Worm (Caenorhabditis elegans): ENCODE measurements around the gene sws-1.
"Not testable (repeated sequence)": the region's sequence is repeated elsewhere in the genome, so short reads cannot be mapped to it uniquely, and the experiment has no call there.

sws-1 gene

DNA sequence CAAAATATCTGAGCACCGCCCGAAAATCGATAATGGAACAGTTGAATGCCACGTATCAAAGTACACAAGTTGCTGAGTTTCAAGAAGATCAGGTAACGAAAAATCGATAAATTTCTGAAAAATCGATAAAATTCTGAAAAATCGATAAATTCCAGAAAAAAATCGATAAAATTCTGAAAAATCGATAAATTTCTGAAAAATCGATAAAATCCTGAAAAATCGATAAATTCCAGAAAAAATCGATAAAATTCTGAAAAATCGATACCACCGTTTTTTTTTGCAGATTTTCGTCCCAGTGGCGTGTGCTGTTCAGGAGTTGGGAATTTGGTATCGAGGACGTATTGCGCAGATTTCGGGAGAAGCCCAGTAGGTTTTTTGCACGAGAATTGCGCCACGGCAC, 46.1 kb upstream of the sws-1 start:
- TF ChIP-seq che-1 (tag; optimal IDR thresholded peaks at IDR 0.05) (no peak), ceh-48 (tag; optimal IDR thresholded peaks at IDR 0.05) (peak; percentile 68), unc-42 (tag; optimal IDR thresholded peaks at IDR 0.05) (no peak)

- TF ChIP-seq ceh-48 (tag; optimal IDR thresholded peaks at IDR 0.05), result peak; percentile 52
These were observed 45.5 kb upstream of the sws-1 start for ce11 chrV:19026757-19027156.

DNA sequence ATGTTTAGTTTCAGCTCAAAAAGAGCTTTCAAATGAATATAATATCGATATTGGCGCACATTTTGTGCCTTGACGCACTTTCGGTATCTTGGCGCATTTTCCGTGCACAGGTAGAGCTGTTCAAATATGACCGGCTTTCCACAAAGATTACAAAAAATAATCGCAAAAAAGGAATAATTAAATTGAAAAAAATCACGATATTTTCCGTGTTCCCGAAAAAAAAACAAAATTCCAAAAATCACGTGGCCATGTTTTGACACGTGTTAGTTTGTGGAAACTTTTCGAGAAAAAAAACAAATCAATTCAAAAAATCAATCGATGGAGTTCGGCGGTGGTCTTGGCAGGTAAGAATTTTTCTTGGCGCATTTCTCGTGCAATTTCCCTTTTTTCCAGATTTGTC, 44.9 kb upstream of the sws-1 start, which contains the start of gene Y39B6A.25:
TSS of gene Y39B6A.25 (plus strand) at position 301 of the 400 bp plus-strand sequence.
- TF ChIP-seq elt-2 (tag; optimal IDR thresholded peaks at IDR 0.05) (no peak), npax-4 (tag; optimal IDR thresholded peaks at IDR 0.05) (no peak), sox-2 (GFP tag; IDR thresholded peaks at IDR 0.05) (no peak), nfya-1 (tag; optimal IDR thresholded peaks at IDR 0.05) (no peak), syd-9 (tag; optimal IDR thresholded peaks at IDR 0.05) (no peak), tbx-7 (tag; optimal IDR thresholded peaks at IDR 0.05) (no peak), hlh-8 (tag; optimal IDR thresholded peaks at IDR 0.05) (no peak), pat-9 (tag; optimal IDR thresholded peaks at IDR 0.05) (no peak), eyg-1 (tag; optimal IDR thresholded peaks at IDR 0.05) (no peak), madf-2 (tag; optimal IDR thresholded peaks at IDR 0.05) (no peak)

DNA sequence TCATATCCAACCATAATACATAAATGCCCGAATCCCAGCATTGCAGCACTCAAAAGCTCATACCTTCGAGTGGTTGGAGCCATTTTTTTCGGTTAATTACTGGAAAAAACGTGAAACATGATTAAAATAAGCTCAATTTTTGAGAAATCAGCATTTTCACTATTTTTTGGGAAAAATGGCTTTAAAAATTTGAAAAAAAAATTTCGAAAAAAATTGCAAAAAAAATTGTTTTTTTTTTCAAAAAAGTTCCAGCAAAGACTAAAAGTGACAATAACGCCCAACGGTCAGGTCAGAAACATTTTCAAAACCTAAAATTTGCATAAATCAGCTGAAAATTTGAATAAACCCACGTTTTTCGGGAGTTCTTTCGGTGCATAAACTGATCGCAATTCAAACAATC, 43.4 kb upstream of the sws-1 start, which contains the start of gene Y39B6A.29:
TSS of gene Y39B6A.29 (minus strand) at position 101 of the 400 bp plus-strand sequence.
- TF ChIP-seq pag-3 (tag; optimal IDR thresholded peaks at IDR 0.05; ENCODE audit: borderline replicate concordance) (no peak), ceh-34 (tag; optimal IDR thresholded peaks at IDR 0.05) (no peak)

ce11 chrV:19019239-19019638, 38.0 kb upstream of the sws-1 start:
- TF ChIP-seq ceh-48 (tag; optimal IDR thresholded peaks at IDR 0.05), result peak; percentile 20
- TF ChIP-seq dmd-4 (tag; optimal IDR thresholded peaks at IDR 0.05; ENCODE audit: borderline replicate concordance), result no peak

ce11 chrV:19014273-19014672, 33.0 kb upstream of the sws-1 start, which contains the start of gene Y39B6A.30:
Gene Y39B6A.30, plus strand, starts transcription at chrV:19014573.
- TF ChIP-seq ceh-14, hlh-6, Y22D7AL.16 (tag; optimal IDR thresholded peaks at IDR 0.05): not testable (repeated sequence)

- no peak for TF ChIP-seq lim-6 (tag; optimal IDR thresholded peaks at IDR 0.05)
- TF ChIP-seq ceh-6 (GFP tag; optimal IDR thresholded peaks at IDR 0.05), result no peak
- no peak for TF ChIP-seq elt-4 (tag; optimal IDR thresholded peaks at IDR 0.05)
- no peak for TF ChIP-seq dmd-4 (tag; optimal IDR thresholded peaks at IDR 0.05; ENCODE audit: borderline replicate concordance)
- no peak for TF ChIP-seq hlh-15 (tag; optimal IDR thresholded peaks at IDR 0.05)
- no peak for TF ChIP-seq nfya-1 (tag; optimal IDR thresholded peaks at IDR 0.05)
- no peak for TF ChIP-seq dve-1 (tag; optimal IDR thresholded peaks at IDR 0.05)
- no peak for TF ChIP-seq F13H6.1 (tag; optimal IDR thresholded peaks at IDR 0.05)
- TF ChIP-seq fkh-10 (GFP tag; optimal IDR thresholded peaks at IDR 0.05), result no peak
- TF ChIP-seq madf-2 (tag; optimal IDR thresholded peaks at IDR 0.05), result no peak
- TF ChIP-seq ceh-31 (tag; optimal IDR thresholded peaks at IDR 0.05), result no peak
- TF ChIP-seq nhr-232 (tag; optimal IDR thresholded peaks at IDR 0.05), result no peak
- TF ChIP-seq odd-2 (tag; optimal IDR thresholded peaks at IDR 0.05), result no peak
- TF ChIP-seq C08G9.2 (tag; optimal IDR thresholded peaks at IDR 0.05), result no peak
- TF ChIP-seq ceh-45 (GFP tag; IDR thresholded peaks at IDR 0.05), result no peak
- TF ChIP-seq pag-3 (tag; optimal IDR thresholded peaks at IDR 0.05; ENCODE audit: borderline replicate concordance), result no peak
- TF ChIP-seq ztf-16 (tag; optimal IDR thresholded peaks at IDR 0.05), result no peak
- TF ChIP-seq hlh-8 (tag; optimal IDR thresholded peaks at IDR 0.05), result no peak
- TF ChIP-seq sdc-2 (tag; optimal IDR thresholded peaks at IDR 0.05), result no peak
These were observed 31.9 kb upstream of the sws-1 start for ce11 chrV:19013215-19013614.

All from whole organism, late embryonic.